Fruit fly (Drosophila melanogaster): ENCODE measurements around the gene CG43083.

The CG43083 gene

dm6 chr3L:15694406-15694805 is 46.0 kb downstream of the CG43083 start (continued):
- TF ChIP-seq Deaf1 (tag; optimal IDR thresholded peaks at IDR 0.05) (no peak), eyg (GFP tag; optimal IDR thresholded peaks at IDR 0.05) (no peak), pum (GFP tag; optimal IDR thresholded peaks at IDR 0.05) (no peak), cas (GFP tag; IDR thresholded peaks at IDR 0.05) (no peak), BEAF-32 (GFP tag; optimal IDR thresholded peaks at IDR 0.05) (no peak), amos (GFP tag; IDR thresholded peaks at IDR 0.05; ENCODE audit: partially characterized antibody) (no peak), D19B (GFP tag; optimal IDR thresholded peaks at IDR 0.05) (no peak), ato (GFP tag; IDR thresholded peaks at IDR 0.05; ENCODE audit: partially characterized antibody) (no peak), bbx (GFP tag; IDR thresholded peaks at IDR 0.05; ENCODE audit: partially characterized antibody) (no peak), CG13775 (GFP tag; optimal IDR thresholded peaks at IDR 0.05) (no peak), Hr39 (optimal IDR thresholded peaks at IDR 0.05) (no peak), Jarid2 (GFP tag; optimal IDR thresholded peaks at IDR 0.05) (no peak), CG17361 (GFP tag; IDR thresholded peaks at IDR 0.05) (no peak), crp (GFP tag; optimal IDR thresholded peaks at IDR 0.05) (no peak), CG15073 (GFP tag; optimal IDR thresholded peaks at IDR 0.05) (no peak), tup (GFP tag; optimal IDR thresholded peaks at IDR 0.05) (no peak), CG6813 (GFP tag; optimal IDR thresholded peaks at IDR 0.05) (no peak), dan (GFP tag; IDR thresholded peaks at IDR 0.05) (no peak), fu2 (GFP tag; optimal IDR thresholded peaks at IDR 0.05) (no peak), C15 (GFP tag; IDR thresholded peaks at IDR 0.05) (no peak), sug (tag; optimal IDR thresholded peaks at IDR 0.05) (no peak), stc (GFP tag; IDR thresholded peaks at IDR 0.05) (no peak), CG10979 (tag; optimal IDR thresholded peaks at IDR 0.05) (no peak), Rfx (GFP tag; IDR thresholded peaks at IDR 0.05) (no peak), HLH54F (GFP tag; optimal IDR thresholded peaks at IDR 0.05) (no peak), Poxn (GFP tag; IDR thresholded peaks at IDR 0.05) (no peak), dysf (GFP tag; IDR thresholded peaks at IDR 0.05) (0 out of 3 replicates have a peak, but pooled peaks have one; percentile 29), CG11093 (GFP tag; IDR thresholded peaks at IDR 0.05) (no peak), sd (tag; optimal IDR thresholded peaks at IDR 0.05) (peak; percentile 19), Bteb2 (GFP tag; optimal IDR thresholded peaks at IDR 0.05) (no peak), CG2120 (GFP tag; optimal IDR thresholded peaks at IDR 0.05) (no peak), CG18619 (GFP tag; optimal IDR thresholded peaks at IDR 0.05) (peak; percentile 5), gfzf (GFP tag; optimal IDR thresholded peaks at IDR 0.05) (no peak), CG4424 (GFP tag; optimal IDR thresholded peaks at IDR 0.05) (no peak), E2f1 (GFP tag; IDR thresholded peaks at IDR 0.05) (no peak), B-H1 (GFP tag; IDR thresholded peaks at IDR 0.05) (no peak), nom (GFP tag; optimal IDR thresholded peaks at IDR 0.05) (no peak), CG12071 (GFP tag; optimal IDR thresholded peaks at IDR 0.05) (no peak), wor (GFP tag; IDR thresholded peaks at IDR 0.05) (no peak), sens-2 (GFP tag; IDR thresholded peaks at IDR 0.05) (no peak), Hmr (GFP tag; optimal IDR thresholded peaks at IDR 0.05) (peak; percentile 9), CG12299 (tag; optimal IDR thresholded peaks at IDR 0.05) (no peak), Dfd (GFP tag; optimal IDR thresholded peaks at IDR 0.05) (no peak), CG7556 (GFP tag; optimal IDR thresholded peaks at IDR 0.05) (no peak), Gsc (GFP tag; IDR thresholded peaks at IDR 0.05) (no peak), Ssrp (tag; optimal IDR thresholded peaks at IDR 0.05) (no peak), CG14965 (GFP tag; optimal IDR thresholded peaks at IDR 0.05; ENCODE audit: borderline replicate concordance) (no peak), CG9215 (GFP tag; IDR thresholded peaks at IDR 0.05) (no peak), dimm (GFP tag; IDR thresholded peaks at IDR 0.05) (no peak), Med (GFP tag) (peak; percentile 59), Max (GFP tag; optimal IDR thresholded peaks at IDR 0.05) (no peak), CG13296 (GFP tag; optimal IDR thresholded peaks at IDR 0.05) (peak; percentile 38)
